Fruit fly (Drosophila melanogaster): ENCODE measurements around the gene Zif.

dm6 chr3R:6430206-6430605, 26.7 kb upstream of the Zif start:
- TF ChIP-seq Clk (GFP tag; optimal IDR thresholded peaks at IDR 0.05), result no peak
- TF ChIP-seq Mnt (GFP tag; optimal IDR thresholded peaks at IDR 0.05), result no peak
- no peak for TF ChIP-seq Crg-1 (GFP tag; optimal IDR thresholded peaks at IDR 0.05)
- no peak for TF ChIP-seq CG7101 (tag; optimal IDR thresholded peaks at IDR 0.05)
- TF ChIP-seq bab1 (GFP tag; optimal IDR thresholded peaks at IDR 0.05), result no peak
- TF ChIP-seq Hr96 (GFP tag; optimal IDR thresholded peaks at IDR 0.05), result no peak
- no peak for TF ChIP-seq CG1620 (GFP tag; optimal IDR thresholded peaks at IDR 0.05)
- TF ChIP-seq CG33017 (tag; optimal IDR thresholded peaks at IDR 0.05), result no peak
